Fruit fly (Drosophila melanogaster) whole organism, embryonic: Measurements from ENCODE around the gene CG1231.
A peak's percentile ranks its signal among the peaks of the same experiment; 100 is the strongest.

Source experiments
- Aef1 ChIP-seq: fragments of 200-800 bp; sonication (Bioruptor generic); IDR thresholded peaks from 3 replicates; pipeline ENCODE4 v1.3.6; 2022; ENCODE audit warnings: missing biosample characterization, missing genetic modification characterization
- Bgb ChIP-seq: fragments of 200-800 bp; sonication (Bioruptor generic); IDR thresholded peaks from 2 replicates; pipeline ENCODE4 v1.3.6; 2022; ENCODE audit warnings: missing biosample characterization, missing genetic modification characterization; ENCODE audit not compliant: partially characterized antibody
- CG11085 ChIP-seq: fragments of 200-800 bp; sonication (Bioruptor generic); IDR thresholded peaks from 2 replicates; pipeline ENCODE4 v1.3.6; 2022; ENCODE audit warnings: missing biosample characterization, missing genetic modification characterization
- CG11504 ChIP-seq: fragments of 200-800 bp; sonication (Bioruptor generic); optimal IDR thresholded peaks from 3 replicates; lab custom pipeline; 2019; ENCODE audit warnings: missing biosample characterization, mild to moderate bottlenecking, missing genetic modification characterization, moderate library complexity
- CG12104 ChIP-seq: fragments of 200-800 bp; sonication (Bioruptor generic); optimal IDR thresholded peaks from 3 replicates; lab custom pipeline; 2016; ENCODE audit warnings: missing biosample characterization, missing genetic modification characterization
- CG12744 ChIP-seq: fragments of 200-800 bp; sonication (Bioruptor generic); optimal IDR thresholded peaks from 2 replicates; lab custom pipeline; 2016; ENCODE audit warnings: missing biosample characterization, missing genetic modification characterization
- CG12942 ChIP-seq: fragments of 200-800 bp; sonication (Bioruptor generic); optimal IDR thresholded peaks from 3 replicates; lab custom pipeline; 2016; ENCODE audit warnings: missing biosample characterization, missing genetic modification characterization
- CG14050 ChIP-seq: fragments of 200-800 bp; sonication (Bioruptor generic); IDR thresholded peaks from 3 replicates; pipeline ENCODE4 v1.3.6; 2022; ENCODE audit warnings: missing biosample characterization, missing genetic modification characterization
- CG2875 ChIP-seq: fragments of 200-800 bp; sonication (Bioruptor generic); optimal IDR thresholded peaks from 2 replicates; lab custom pipeline; 2017; ENCODE audit warnings: missing biosample characterization, mild to moderate bottlenecking, missing genetic modification characterization, missing genetic modification reagents
- CG3163 ChIP-seq: fragments of 200-800 bp; sonication (Bioruptor generic); optimal IDR thresholded peaks from 3 replicates; lab custom pipeline; 2016; ENCODE audit warnings: missing biosample characterization, missing genetic modification characterization
- CG3847 ChIP-seq: fragments of 200-800 bp; sonication (Bioruptor generic); IDR thresholded peaks from 2 replicates; pipeline ENCODE4 v1.3.6; 2022; ENCODE audit warnings: missing biosample characterization, missing genetic modification characterization
- CG4404 ChIP-seq: fragments of 200-800 bp; sonication (Bioruptor generic); IDR thresholded peaks from 2 replicates; pipeline ENCODE4 v1.3.6; 2022; ENCODE audit warnings: missing biosample characterization, missing genetic modification characterization
- CG7786 ChIP-seq: fragments of 200-800 bp; sonication (Bioruptor generic); optimal IDR thresholded peaks from 2 replicates; lab custom pipeline; 2016; ENCODE audit warnings: missing biosample characterization, missing genetic modification characterization
- CG7987 ChIP-seq: fragments of 200-800 bp; sonication (Bioruptor generic); optimal IDR thresholded peaks from 2 replicates; lab custom pipeline; 2018; ENCODE audit warnings: missing biosample characterization, mild to moderate bottlenecking, missing genetic modification characterization, moderate library complexity
- CG9609 ChIP-seq: fragments of 200-800 bp; sonication (Bioruptor generic); optimal IDR thresholded peaks from 3 replicates; lab custom pipeline; 2016; ENCODE audit warnings: missing biosample characterization, missing genetic modification characterization
- CTCF ChIP-seq: fragments of 200-800 bp; sonication (Bioruptor generic); optimal IDR thresholded peaks from 2 replicates; lab custom pipeline; 2017; ENCODE audit warnings: missing biosample characterization, mild to moderate bottlenecking, missing genetic modification characterization, moderate library complexity
- Camta ChIP-seq: fragments of 200-800 bp; sonication (Bioruptor generic); optimal IDR thresholded peaks from 2 replicates; lab custom pipeline; 2016; ENCODE audit warnings: missing biosample characterization, missing genetic modification characterization
- Dad ChIP-seq: fragments of 200-800 bp; sonication (Bioruptor generic); optimal IDR thresholded peaks from 3 replicates; lab custom pipeline; 2016; ENCODE audit warnings: missing biosample characterization, missing genetic modification characterization
- Dbx ChIP-seq: fragments of 200-800 bp; sonication (Bioruptor generic); IDR thresholded peaks from 3 replicates; pipeline ENCODE4 v1.3.6; 2022; ENCODE audit warnings: missing biosample characterization, missing genetic modification characterization
- Deaf1 ChIP-seq: fragments of 200-800 bp; optimal IDR thresholded peaks from 3 replicates; lab custom pipeline; 2019; ENCODE audit warnings: missing biosample characterization, mild to moderate bottlenecking, missing genetic modification characterization, moderate library complexity
- Dfd ChIP-seq, 2 experiments: fragments of >200 bp; optimal IDR thresholded peaks; 2 replicates each; lab custom pipeline; 2017; ENCODE audit warnings: missing biosample characterization in 2 of 2, missing genetic modification characterization in 2 of 2
- Doc2 ChIP-seq: fragments of 200-800 bp; sonication (Bioruptor generic); IDR thresholded peaks from 2 replicates; pipeline ENCODE4 v1.3.6; 2022; ENCODE audit warnings: missing biosample characterization, missing genetic modification characterization
- E2f1 ChIP-seq: fragments of 200-800 bp; sonication (Bioruptor generic); IDR thresholded peaks from 2 replicates; pipeline ENCODE4 v1.3.6; 2022; ENCODE audit warnings: missing biosample characterization, missing genetic modification characterization
- ERR ChIP-seq: fragments of 200-800 bp; sonication (Bioruptor generic); optimal IDR thresholded peaks from 2 replicates; lab custom pipeline; 2016; ENCODE audit warnings: missing biosample characterization, missing genetic modification characterization
- Fer1 ChIP-seq: fragments of 200-800 bp; sonication (Bioruptor generic); optimal IDR thresholded peaks from 2 replicates; lab custom pipeline; 2017; ENCODE audit warnings: missing biosample characterization, mild to moderate bottlenecking, missing genetic modification characterization
- Jarid2 ChIP-seq: fragments of 200-800 bp; sonication (Bioruptor generic); optimal IDR thresholded peaks from 3 replicates; lab custom pipeline; 2017; ENCODE audit warnings: mild to moderate bottlenecking, missing biosample characterization, missing genetic modification reagents, missing genetic modification characterization
- Mes4 ChIP-seq: fragments of 200-800 bp; sonication (Bioruptor generic); optimal IDR thresholded peaks from 2 replicates; lab custom pipeline; 2016; ENCODE audit warnings: missing biosample characterization, missing genetic modification characterization
- Myb ChIP-seq: fragments of 200-800 bp; sonication (Bioruptor generic); optimal IDR thresholded peaks from 2 replicates; lab custom pipeline; 2016; ENCODE audit warnings: missing biosample characterization, missing genetic modification characterization
- Pdp1 ChIP-seq, 2 experiments: fragments of 200-800 bp; sonication (Bioruptor generic); optimal IDR thresholded peaks; 3 replicates each; lab custom pipeline; 2016; ENCODE audit warnings: missing biosample characterization in 2 of 2, missing genetic modification characterization in 2 of 2, mild to moderate bottlenecking in 1 of 2, moderate library complexity in 1 of 2
- Poxn ChIP-seq: fragments of 200-800 bp; sonication (Bioruptor generic); IDR thresholded peaks from 2 replicates; pipeline ENCODE4 v1.3.6; 2022; ENCODE audit warnings: missing biosample characterization, missing genetic modification characterization
- Six4 ChIP-seq: fragments of 200-800 bp; sonication (Bioruptor generic); optimal IDR thresholded peaks from 2 replicates; lab custom pipeline; 2016; ENCODE audit warnings: missing biosample characterization, missing genetic modification characterization
- az2 ChIP-seq: fragments of 200-800 bp; sonication (Bioruptor generic); optimal IDR thresholded peaks from 3 replicates; lab custom pipeline; 2016; ENCODE audit warnings: missing biosample characterization, missing genetic modification characterization
- btn ChIP-seq: fragments of 200-800 bp; sonication (Bioruptor generic); optimal IDR thresholded peaks from 2 replicates; lab custom pipeline; 2016; ENCODE audit warnings: missing biosample characterization, missing genetic modification characterization
- cg ChIP-seq: fragments of 200-800 bp; sonication (Bioruptor generic); optimal IDR thresholded peaks from 3 replicates; lab custom pipeline; 2019; ENCODE audit warnings: missing biosample characterization, mild to moderate bottlenecking, missing genetic modification characterization, moderate library complexity
- corto ChIP-seq: fragments of 200-800 bp; sonication (Bioruptor generic); optimal IDR thresholded peaks from 2 replicates; lab custom pipeline; 2016; ENCODE audit warnings: missing biosample characterization, mild to moderate bottlenecking, missing genetic modification characterization, moderate library complexity
- dati ChIP-seq: fragments of 200-800 bp; sonication (Bioruptor generic); IDR thresholded peaks from 2 replicates; pipeline ENCODE4 v1.3.6; 2022; ENCODE audit warnings: missing biosample characterization, missing genetic modification characterization
- ems ChIP-seq: fragments of 200-800 bp; sonication (Bioruptor generic); optimal IDR thresholded peaks from 3 replicates; lab custom pipeline; 2016; ENCODE audit warnings: missing biosample characterization, missing genetic modification characterization
- esg ChIP-seq: fragments of 200-800 bp; sonication (Bioruptor generic); conservative IDR thresholded peaks from 2 replicates; pipeline ENCODE4 v1.3.6; 2022; ENCODE audit warnings: missing biosample characterization, missing genetic modification characterization
- fd96Cb ChIP-seq: fragments of 200-800 bp; sonication (Bioruptor generic); optimal IDR thresholded peaks from 2 replicates; lab custom pipeline; 2018; ENCODE audit warnings: missing biosample characterization, mild to moderate bottlenecking, missing genetic modification characterization, moderate library complexity
- ftz-f1 ChIP-seq: fragments of 200-800 bp; sonication (Bioruptor generic); optimal IDR thresholded peaks from 2 replicates; lab custom pipeline; 2016; ENCODE audit warnings: missing biosample characterization, missing genetic modification characterization
- insv ChIP-seq, 2 experiments: fragments of 200-800 bp; sonication (Bioruptor generic); optimal IDR thresholded peaks; 3 replicates each; lab custom pipeline; 2016 to 2018; ENCODE audit warnings: missing biosample characterization in 2 of 2, missing genetic modification characterization in 2 of 2
- inv ChIP-seq: fragments of 200-800 bp; sonication (Bioruptor generic); IDR thresholded peaks from 2 replicates; pipeline ENCODE4 v1.3.6; 2022; ENCODE audit warnings: missing biosample characterization, missing genetic modification characterization; ENCODE audit not compliant: partially characterized antibody
- lab ChIP-seq: fragments of 200-800 bp; sonication (Bioruptor generic); optimal IDR thresholded peaks from 3 replicates; lab custom pipeline; 2017; ENCODE audit warnings: missing biosample characterization, missing genetic modification characterization, mild to moderate bottlenecking, moderate library complexity, missing genetic modification reagents
- lmd ChIP-seq: fragments of 200-800 bp; sonication (Bioruptor generic); IDR thresholded peaks from 2 replicates; pipeline ENCODE4 v1.3.6; 2022; ENCODE audit warnings: missing biosample characterization, missing genetic modification characterization
- odd ChIP-seq: fragments of 200-800 bp; sonication (Bioruptor generic); optimal IDR thresholded peaks from 2 replicates; lab custom pipeline; 2017; ENCODE audit warnings: missing biosample characterization, mild to moderate bottlenecking, missing genetic modification characterization
- otp ChIP-seq: fragments of 200-800 bp; sonication (Bioruptor generic); IDR thresholded peaks from 3 replicates; pipeline ENCODE4, ENCODE4 v1.3.6; 2022; ENCODE audit warnings: missing biosample characterization, missing genetic modification characterization
- phol ChIP-seq: fragments of 200-800 bp; sonication (Bioruptor generic); optimal IDR thresholded peaks from 3 replicates; lab custom pipeline; 2018; ENCODE audit warnings: missing biosample characterization, mild to moderate bottlenecking, missing genetic modification characterization, moderate library complexity
- sd ChIP-seq: fragments of 200-800 bp; sonication (Bioruptor generic); optimal IDR thresholded peaks from 3 replicates; lab custom pipeline; 2018; ENCODE audit warnings: missing biosample characterization, mild to moderate bottlenecking, missing genetic modification characterization, moderate library complexity
- slp2 ChIP-seq: fragments of 200-800 bp; sonication (Bioruptor generic); optimal IDR thresholded peaks from 2 replicates; lab custom pipeline; 2016; ENCODE audit warnings: missing biosample characterization, missing genetic modification characterization
- sna ChIP-seq: fragments of 200-800 bp; sonication (Bioruptor generic); IDR thresholded peaks from 2 replicates; pipeline ENCODE4 v1.3.6; 2022; ENCODE audit warnings: missing biosample characterization, missing genetic modification characterization; ENCODE audit not compliant: partially characterized antibody
- stc ChIP-seq: fragments of 200-800 bp; sonication (Bioruptor generic); IDR thresholded peaks from 2 replicates; pipeline ENCODE4 v1.3.6; 2022; ENCODE audit warnings: missing biosample characterization, missing genetic modification characterization
- stwl ChIP-seq: fragments of 200-800 bp; sonication (Bioruptor generic); optimal IDR thresholded peaks from 3 replicates; lab custom pipeline; 2018; ENCODE audit warnings: missing biosample characterization, mild to moderate bottlenecking, missing genetic modification characterization, moderate library complexity
- tio ChIP-seq: fragments of 200-800 bp; sonication (Bioruptor generic); optimal IDR thresholded peaks from 2 replicates; lab custom pipeline; 2017; ENCODE audit warnings: missing biosample characterization, missing genetic modification characterization, inconsistent platforms

Gene CG1231

DNA sequence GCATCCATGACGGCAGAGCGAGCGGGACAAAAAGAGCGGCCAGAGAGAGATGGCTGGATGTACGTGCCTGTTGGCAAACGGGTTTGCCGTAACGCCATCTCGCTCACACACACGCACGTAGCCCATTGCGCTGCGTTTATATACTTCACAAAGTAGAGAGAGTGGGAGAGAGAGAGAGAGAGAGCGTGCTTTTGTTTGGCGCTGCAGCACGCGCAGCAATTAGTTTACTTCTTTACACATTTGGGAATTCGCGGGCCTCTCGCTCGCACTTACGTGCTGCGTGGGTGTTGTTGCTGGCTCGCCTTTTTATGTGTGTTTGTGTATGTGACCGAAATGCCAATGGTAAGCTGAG lies 21.8 kb downstream of the CG1231 start (continued):
- TF ChIP-seq ems (GFP tag; lab: Kevin White, UChicago), result no peak
- no peak for TF ChIP-seq lab
- peak; percentile 79 for TF ChIP-seq Jarid2 (GFP tag; lab: Kevin White, UChicago)
- TF ChIP-seq Bgb, result peak; percentile 42; the same call in 1 of the 2 replicates
- TF ChIP-seq Camta (GFP tag; lab: Kevin White, UChicago), result no peak
- TF ChIP-seq Myb (GFP tag; lab: Kevin White, UChicago), result no peak
- TF ChIP-seq CG11085 (GFP tag; lab: Robert Waterston, UW), result no peak
- TF ChIP-seq fd96Cb (tag; lab: Kevin White, UChicago), result no peak
- no peak for TF ChIP-seq Doc2 (GFP tag; lab: Robert Waterston, UW)
- no peak for TF ChIP-seq CG7987 (GFP tag; lab: Kevin White, UChicago)
- peak; percentile 98 for TF ChIP-seq cg
- no peak for TF ChIP-seq phol (tag; lab: Kevin White, UChicago)
- no peak for TF ChIP-seq corto
- TF ChIP-seq ERR (GFP tag; lab: Kevin White, UChicago), result no peak
- no peak for TF ChIP-seq Mes4 (GFP tag; lab: Kevin White, UChicago)
- no peak for TF ChIP-seq Six4 (GFP tag; lab: Kevin White, UChicago)
- no peak for TF ChIP-seq tio (GFP tag; lab: Kevin White, UChicago)
- no peak for TF ChIP-seq dati (GFP tag; lab: Robert Waterston, UW)
- no peak for TF ChIP-seq CG7786 (GFP tag; lab: Kevin White, UChicago)
- TF ChIP-seq Aef1 (GFP tag; lab: Robert Waterston, UW), result peak; percentile 71
- no peak for TF ChIP-seq CG3847
- TF ChIP-seq Dbx, result no peak
- no peak for TF ChIP-seq Dad
- TF ChIP-seq sd (tag; lab: Kevin White, UChicago), result peak; percentile 96
- TF ChIP-seq otp (GFP tag; lab: Robert Waterston, UW), result peak; percentile 33; the same call in 1 of the 3 replicates
- TF ChIP-seq stc (GFP tag; lab: Robert Waterston, UW), result no peak
- no peak for TF ChIP-seq inv (GFP tag; lab: Robert Waterston, UW)
- no peak for TF ChIP-seq CG4404 (GFP tag; lab: Robert Waterston, UW)
- no peak for TF ChIP-seq btn
- no peak for TF ChIP-seq esg
- no peak for TF ChIP-seq az2
- no peak for TF ChIP-seq ftz-f1
- no peak for TF ChIP-seq CG3163 (GFP tag; lab: Kevin White, UChicago)
- TF ChIP-seq CG11504 (tag; lab: Kevin White, UChicago), result no peak
- TF ChIP-seq CG12942 (GFP tag; lab: Kevin White, UChicago), result no peak
- TF ChIP-seq Pdp1 (GFP tag; optimal IDR thresholded peaks at IDR 0.05; lab: Kevin White, UChicago), result no peak
- TF ChIP-seq E2f1 (GFP tag; lab: Robert Waterston, UW), result no peak
- no peak for TF ChIP-seq Fer1 (GFP tag; lab: Kevin White, UChicago)
- TF ChIP-seq CG2875 (GFP tag; lab: Kevin White, UChicago), result no peak
- TF ChIP-seq CG9609, result peak; percentile 6
- TF ChIP-seq Dfd (GFP tag; optimal IDR thresholded peaks at IDR 0.05; lab: Kevin White, UChicago), result no peak
- TF ChIP-seq slp2 (GFP tag; lab: Kevin White, UChicago), result no peak
- no peak for TF ChIP-seq Poxn (GFP tag; lab: Robert Waterston, UW)
- TF ChIP-seq CG12104 (GFP tag; lab: Kevin White, UChicago), result no peak
- no peak for TF ChIP-seq CG12744 (GFP tag; lab: Kevin White, UChicago)
- no peak for TF ChIP-seq insv (GFP tag; optimal IDR thresholded peaks at IDR 0.05; lab: Kevin White, UChicago)
- TF ChIP-seq lmd, result no peak
- TF ChIP-seq CG14050 (GFP tag; lab: Robert Waterston, UW), result no peak
- 0 out of 2 replicates have a peak, but pooled peaks have one; percentile 29 for TF ChIP-seq sna (GFP tag; lab: Robert Waterston, UW)
- TF ChIP-seq CTCF, result no peak
- no peak for TF ChIP-seq Deaf1 (tag; lab: Kevin White, UChicago)
- TF ChIP-seq stwl (tag; lab: Kevin White, UChicago), result no peak
- TF ChIP-seq odd (GFP tag; lab: Kevin White, UChicago), result no peak
